Fruit fly (Drosophila melanogaster) S2 (cell line): ENCODE measurements around the gene CG6652.

ENCODE experiments used
- CG8478 ChIP-seq: fragments of >200 bp; optimal IDR thresholded peaks from 2 replicates; lab custom pipeline; 2018
- CTCF ChIP-seq, 2 experiments: fragments of >200 bp; optimal IDR thresholded peaks; 2 replicates each; lab custom pipeline; 2018

DNA sequence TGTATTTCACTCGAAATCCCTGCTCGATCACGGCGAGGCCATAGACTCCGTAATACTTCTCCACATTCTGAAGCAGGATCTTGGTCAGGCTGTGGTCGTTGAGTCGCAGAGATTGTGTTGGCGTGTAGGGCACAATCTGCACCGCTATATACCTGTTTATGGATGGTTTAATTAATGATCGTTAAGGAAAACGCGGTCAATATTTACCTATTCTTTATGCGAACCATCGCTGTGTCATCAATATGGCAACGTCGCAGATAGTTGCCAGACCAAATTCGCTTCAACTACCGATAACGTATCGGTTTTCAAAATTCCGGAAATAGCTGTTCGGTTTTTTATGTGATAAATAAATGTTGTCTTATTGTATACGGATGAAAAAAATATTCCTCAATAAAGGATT is 22.1 kb upstream of the CG6652 start, which contains the start of gene Pop5:
- no peak for TF ChIP-seq CG8478 (lab: Kevin White, UChicago)
- no peak for TF ChIP-seq CTCF (optimal IDR thresholded peaks at IDR 0.05; lab: Kevin White, UChicago)
